Worm (Caenorhabditis elegans): ENCODE results near the gene F38E9.6.
A peak's percentile ranks its signal among the peaks of the same experiment; 100 is the strongest.

Gene F38E9.6

ce11 chrX:16389273-16389672 lies 43.0 kb upstream of the F38E9.6 start, which contains the start of gene let-2:
Gene let-2 (minus strand): TSS chrX:16389340.
- TF ChIP-seq sdc-2 (tag; optimal IDR thresholded peaks at IDR 0.05) = peak; percentile 20
- TF ChIP-seq pat-9 (tag; optimal IDR thresholded peaks at IDR 0.05) = peak; percentile 17
- TF ChIP-seq ceh-34 (tag; optimal IDR thresholded peaks at IDR 0.05) = peak; percentile 12
- no peak for TF ChIP-seq ets-4 (tag; optimal IDR thresholded peaks at IDR 0.05)
- TF ChIP-seq pha-4 (tag; optimal IDR thresholded peaks at IDR 0.05) = no peak
- TF ChIP-seq unc-86 (tag; optimal IDR thresholded peaks at IDR 0.05) = no peak
- peak; percentile 52 for TF ChIP-seq rnt-1 (tag; optimal IDR thresholded peaks at IDR 0.05)
- peak; percentile 4 for TF ChIP-seq hlh-6 (tag; optimal IDR thresholded peaks at IDR 0.05)
- peak; percentile 52 for TF ChIP-seq ceh-18 (tag; optimal IDR thresholded peaks at IDR 0.05)
- peak; percentile 36 for TF ChIP-seq syd-9 (tag; optimal IDR thresholded peaks at IDR 0.05)
- no peak for TF ChIP-seq ceh-2 (tag; optimal IDR thresholded peaks at IDR 0.05)
- TF ChIP-seq pros-1 (tag; optimal IDR thresholded peaks at IDR 0.05) = no peak
- peak; percentile 21 for TF ChIP-seq unc-55 (GFP tag; optimal IDR thresholded peaks at IDR 0.05)

DNA sequence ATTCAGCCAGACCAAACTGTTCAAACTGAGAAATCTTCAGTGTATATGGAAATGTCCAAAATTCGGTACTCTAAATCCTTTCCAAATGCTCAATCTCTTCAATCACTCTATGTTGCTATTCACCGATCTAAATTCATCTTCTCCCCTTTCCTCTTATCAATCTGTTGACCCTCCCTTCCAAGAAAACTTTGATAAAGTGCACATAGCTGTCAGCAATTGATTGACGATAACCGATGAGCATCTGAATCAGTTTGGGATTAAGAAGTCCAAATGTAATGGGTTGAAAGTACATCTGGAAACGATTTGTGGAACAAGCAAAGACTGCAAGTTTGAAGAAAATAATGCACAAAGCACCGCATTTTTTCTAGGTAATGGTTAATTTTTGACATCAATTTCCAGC lies 42.3 kb upstream of the F38E9.6 start:
- TF ChIP-seq pag-3 (tag; optimal IDR thresholded peaks at IDR 0.05; ENCODE audit: borderline replicate concordance) (no peak), unc-55 (GFP tag; optimal IDR thresholded peaks at IDR 0.05) (peak; percentile 94)

- TF ChIP-seq C08G9.2 (tag; optimal IDR thresholded peaks at IDR 0.05) (no peak), unc-3 (GFP tag; conservative IDR thresholded peaks at IDR 0.05) (no peak), unc-3 (tag; optimal IDR thresholded peaks at IDR 0.05) (no peak), sox-2 (GFP tag; IDR thresholded peaks at IDR 0.05) (no peak), pat-9 (tag; optimal IDR thresholded peaks at IDR 0.05) (no peak), nfya-1 (tag; optimal IDR thresholded peaks at IDR 0.05) (no peak), lim-6 (tag; optimal IDR thresholded peaks at IDR 0.05) (no peak), mec-3 (tag; optimal IDR thresholded peaks at IDR 0.05; ENCODE audit: borderline replicate concordance) (no peak), madf-2 (tag; optimal IDR thresholded peaks at IDR 0.05) (no peak), ceh-45 (GFP tag; IDR thresholded peaks at IDR 0.05) (no peak), K02D7.2 (tag; optimal IDR thresholded peaks at IDR 0.05) (no peak), npax-4 (tag; optimal IDR thresholded peaks at IDR 0.05) (no peak), ceh-9 (tag; optimal IDR thresholded peaks at IDR 0.05) (no peak), ref-2 (tag; optimal IDR thresholded peaks at IDR 0.05) (no peak)
Measured at ce11 chrX:16391110-16391509, 41.1 kb upstream of the F38E9.6 start.

ce11 chrX:16392107-16392506 lies 40.1 kb upstream of the F38E9.6 start:
- TF ChIP-seq K09A11.1 (tag; optimal IDR thresholded peaks at IDR 0.05; ENCODE audit: insufficient read depth) = no peak
- TF ChIP-seq pqm-1 (tag; optimal IDR thresholded peaks at IDR 0.05) = no peak
- TF ChIP-seq zip-5 (tag; optimal IDR thresholded peaks at IDR 0.05) = no peak
- TF ChIP-seq hlh-15 (tag; optimal IDR thresholded peaks at IDR 0.05) = no peak
- TF ChIP-seq nfya-1 (tag; optimal IDR thresholded peaks at IDR 0.05) = peak; percentile 72
- TF ChIP-seq dmd-4 (tag; optimal IDR thresholded peaks at IDR 0.05; ENCODE audit: borderline replicate concordance) = no peak
- TF ChIP-seq ref-2 (tag; optimal IDR thresholded peaks at IDR 0.05) = no peak
- TF ChIP-seq ceh-45 (GFP tag; IDR thresholded peaks at IDR 0.05) = no peak
- TF ChIP-seq ceh-18 (tag; optimal IDR thresholded peaks at IDR 0.05) = peak; percentile 88
- no peak for TF ChIP-seq odd-2 (tag; optimal IDR thresholded peaks at IDR 0.05)
- peak; percentile 58 for TF ChIP-seq syd-9 (tag; optimal IDR thresholded peaks at IDR 0.05)
- TF ChIP-seq ceh-31 (tag; optimal IDR thresholded peaks at IDR 0.05) = no peak
- no peak for TF ChIP-seq fkh-10 (GFP tag; optimal IDR thresholded peaks at IDR 0.05)
- TF ChIP-seq C08G9.2 (tag; optimal IDR thresholded peaks at IDR 0.05) = peak; percentile 12
- no peak for TF ChIP-seq pha-4 (tag; optimal IDR thresholded peaks at IDR 0.05)
- TF ChIP-seq ama-1 (optimal IDR thresholded peaks at IDR 0.05) = no peak
- no peak for TF ChIP-seq ceh-22 (tag; optimal IDR thresholded peaks at IDR 0.05)
- TF ChIP-seq hlh-30 (tag; optimal IDR thresholded peaks at IDR 0.05; ENCODE audit: insufficient read depth) = no peak
- TF ChIP-seq rnt-1 (tag; optimal IDR thresholded peaks at IDR 0.05) = peak; percentile 89
- TF ChIP-seq ets-4 (tag; optimal IDR thresholded peaks at IDR 0.05) = no peak
- TF ChIP-seq ceh-24 (tag; optimal IDR thresholded peaks at IDR 0.05) = no peak
- peak; percentile 32 for TF ChIP-seq tbx-2 (tag; optimal IDR thresholded peaks at IDR 0.05)
- no peak for TF ChIP-seq ceh-6 (GFP tag; optimal IDR thresholded peaks at IDR 0.05)
- no peak for TF ChIP-seq hlh-8 (tag; optimal IDR thresholded peaks at IDR 0.05)
- TF ChIP-seq F13H6.1 (tag; optimal IDR thresholded peaks at IDR 0.05) = no peak
- no peak for TF ChIP-seq unc-86 (tag; optimal IDR thresholded peaks at IDR 0.05)
- no peak for TF ChIP-seq lin-11 (tag; optimal IDR thresholded peaks at IDR 0.05)
- no peak for TF ChIP-seq ttx-3 (tag; optimal IDR thresholded peaks at IDR 0.05)
- TF ChIP-seq ztf-16 (tag; optimal IDR thresholded peaks at IDR 0.05) = no peak
- no peak for TF ChIP-seq unc-3 (GFP tag; conservative IDR thresholded peaks at IDR 0.05)
- TF ChIP-seq unc-3 (tag; optimal IDR thresholded peaks at IDR 0.05) = no peak
- TF ChIP-seq pag-3 (tag; optimal IDR thresholded peaks at IDR 0.05; ENCODE audit: borderline replicate concordance) = no peak
- peak; percentile 89 for TF ChIP-seq unc-55 (GFP tag; optimal IDR thresholded peaks at IDR 0.05)
